Worm (Caenorhabditis elegans): ENCODE results near the gene R08F11.4.

The R08F11.4 gene

ce11 chrV:3790424-3790823, 14.9 kb downstream of the R08F11.4 start:
- TF ChIP-seq elt-1 (tag; optimal IDR thresholded peaks at IDR 0.05): no peak
- TF ChIP-seq nhr-43 (tag; optimal IDR thresholded peaks at IDR 0.05; ENCODE audit: poor library complexity, severe bottlenecking): no peak
- no peak for TF ChIP-seq fos-1 (tag; optimal IDR thresholded peaks at IDR 0.05)
- no peak for TF ChIP-seq R02D3.7 (tag; optimal IDR thresholded peaks at IDR 0.05)
- no peak for TF ChIP-seq tbx-2 (tag; optimal IDR thresholded peaks at IDR 0.05)
- no peak for TF ChIP-seq snpc-4 (tag; optimal IDR thresholded peaks at IDR 0.05)
- TF ChIP-seq aly-2 (tag; optimal IDR thresholded peaks at IDR 0.05): no peak
- TF ChIP-seq ztf-4 (tag; optimal IDR thresholded peaks at IDR 0.05): no peak
- no peak for TF ChIP-seq fkh-10 (GFP tag; optimal IDR thresholded peaks at IDR 0.05)
- TF ChIP-seq sea-2 (GFP tag; optimal IDR thresholded peaks at IDR 0.05): no peak
- no peak for TF ChIP-seq unc-39 (tag; optimal IDR thresholded peaks at IDR 0.05)
- no peak for TF ChIP-seq pqm-1 (tag; optimal IDR thresholded peaks at IDR 0.05)
- TF ChIP-seq mml-1 (tag; optimal IDR thresholded peaks at IDR 0.05): no peak
- no peak for TF ChIP-seq nhr-77 (tag; optimal IDR thresholded peaks at IDR 0.05)
- TF ChIP-seq ZK546.5 (tag; optimal IDR thresholded peaks at IDR 0.05): no peak
- no peak for TF ChIP-seq mdl-1 (tag; optimal IDR thresholded peaks at IDR 0.05)
- no peak for TF ChIP-seq skn-1 (tag; optimal IDR thresholded peaks at IDR 0.05)
- no peak for TF ChIP-seq lsy-12 (tag; optimal IDR thresholded peaks at IDR 0.05)
- no peak for TF ChIP-seq zag-1 (tag; optimal IDR thresholded peaks at IDR 0.05)
- TF ChIP-seq ceh-28 (tag; optimal IDR thresholded peaks at IDR 0.05): no peak

- TF ChIP-seq unc-39 (tag; optimal IDR thresholded peaks at IDR 0.05) (no peak), ceh-9 (tag; optimal IDR thresholded peaks at IDR 0.05) (no peak), ceh-82 (tag; optimal IDR thresholded peaks at IDR 0.05) (no peak), jun-1 (tag; optimal IDR thresholded peaks at IDR 0.05) (no peak), fos-1 (tag; optimal IDR thresholded peaks at IDR 0.05) (no peak), ZK546.5 (tag; optimal IDR thresholded peaks at IDR 0.05) (no peak), unc-62 (GFP tag; optimal IDR thresholded peaks at IDR 0.05) (no peak), pqm-1 (tag; optimal IDR thresholded peaks at IDR 0.05) (no peak), elt-2 (tag; optimal IDR thresholded peaks at IDR 0.05) (no peak), eor-1 (tag; optimal IDR thresholded peaks at IDR 0.05) (no peak), skn-1 (tag; optimal IDR thresholded peaks at IDR 0.05) (no peak), egl-27 (tag; optimal IDR thresholded peaks at IDR 0.05) (no peak), pha-4 (tag; optimal IDR thresholded peaks at IDR 0.05) (no peak), ztf-4 (tag; optimal IDR thresholded peaks at IDR 0.05) (no peak), nhr-12 (tag; optimal IDR thresholded peaks at IDR 0.05) (no peak), fkh-10 (GFP tag; optimal IDR thresholded peaks at IDR 0.05) (no peak), mml-1 (tag; optimal IDR thresholded peaks at IDR 0.05) (no peak), daf-12 (tag; optimal IDR thresholded peaks at IDR 0.05) (no peak)
These were observed 15.6 kb downstream of the R08F11.4 start, which contains the start of gene R08F11.7 for ce11 chrV:3789770-3790169. Gene R08F11.7, plus strand, starts transcription at chrV:3790070.

ce11 chrV:3788538-3788937, 16.8 kb downstream of the R08F11.4 start:
- TF ChIP-seq hmg-11 (tag; optimal IDR thresholded peaks at IDR 0.05): no peak
- peak; percentile 22 for TF ChIP-seq fkh-10 (GFP tag; optimal IDR thresholded peaks at IDR 0.05)

ce11 chrV:3784167-3784734, 21.1 kb downstream of the R08F11.4 start, which contains the start of gene R08F11.1:
Gene R08F11.1, minus strand, starts transcription at chrV:3784217.
- TF ChIP-seq elt-2 (tag; optimal IDR thresholded peaks at IDR 0.05): peak; percentile 92
- no peak for TF ChIP-seq nhr-77 (tag; optimal IDR thresholded peaks at IDR 0.05)
- peak; percentile 18 for TF ChIP-seq pha-4 (tag; optimal IDR thresholded peaks at IDR 0.05)
- peak; percentile 42 for TF ChIP-seq pqm-1 (tag; optimal IDR thresholded peaks at IDR 0.05)

- TF ChIP-seq elt-2 (tag; optimal IDR thresholded peaks at IDR 0.05) (peak; percentile 62), R02D3.7 (tag; optimal IDR thresholded peaks at IDR 0.05) (no peak), pqm-1 (tag; optimal IDR thresholded peaks at IDR 0.05) (peak; percentile 91), sea-2 (GFP tag; optimal IDR thresholded peaks at IDR 0.05) (no peak), hmg-11 (tag; optimal IDR thresholded peaks at IDR 0.05) (no peak), unc-39 (tag; optimal IDR thresholded peaks at IDR 0.05) (no peak), pha-4 (tag; optimal IDR thresholded peaks at IDR 0.05) (peak; percentile 71), fkh-10 (GFP tag; optimal IDR thresholded peaks at IDR 0.05) (no peak), tbx-2 (tag; optimal IDR thresholded peaks at IDR 0.05) (no peak), skn-1 (tag; optimal IDR thresholded peaks at IDR 0.05) (no peak), ceh-16 (tag; optimal IDR thresholded peaks at IDR 0.05) (no peak)
These were observed 28.4 kb downstream of the R08F11.4 start for ce11 chrV:3776946-3777345.
